Worm (Caenorhabditis elegans) whole organism, dauer: ENCODE data around the gene grl-22.

Experiments
- unc-62 ChIP-seq: sonication (generic microtip); optimal IDR thresholded peaks from 2 replicates; lab custom pipeline; 2017; ENCODE audit warnings: missing biosample characterization, missing genetic modification reagents, missing genetic modification characterization

The grl-22 gene

DNA sequence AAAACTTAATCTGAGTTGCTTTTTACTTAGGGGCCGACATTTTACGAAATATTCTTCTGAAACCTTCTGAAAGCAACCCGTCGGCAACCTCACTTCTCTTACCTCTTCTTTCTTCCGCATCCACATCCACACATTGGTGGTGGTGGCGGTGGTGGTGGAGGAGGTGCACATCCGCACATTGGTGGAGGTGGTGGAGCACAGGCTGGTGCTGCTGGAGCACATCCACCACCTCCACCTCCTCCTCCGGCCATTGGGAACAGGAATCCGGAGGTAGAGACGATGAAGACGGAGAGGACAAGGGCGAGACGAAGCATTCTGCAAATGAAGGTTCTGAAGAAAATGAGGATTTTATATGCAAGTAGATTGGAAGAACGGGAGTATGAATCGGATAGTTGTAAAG, at the start of gene grl-22:
grl-22 (minus strand) TSS at position 332 of the 400 bp plus-strand sequence.
- TF ChIP-seq unc-62 (GFP tag; lab: Kevin White, UChicago), result no peak

DNA sequence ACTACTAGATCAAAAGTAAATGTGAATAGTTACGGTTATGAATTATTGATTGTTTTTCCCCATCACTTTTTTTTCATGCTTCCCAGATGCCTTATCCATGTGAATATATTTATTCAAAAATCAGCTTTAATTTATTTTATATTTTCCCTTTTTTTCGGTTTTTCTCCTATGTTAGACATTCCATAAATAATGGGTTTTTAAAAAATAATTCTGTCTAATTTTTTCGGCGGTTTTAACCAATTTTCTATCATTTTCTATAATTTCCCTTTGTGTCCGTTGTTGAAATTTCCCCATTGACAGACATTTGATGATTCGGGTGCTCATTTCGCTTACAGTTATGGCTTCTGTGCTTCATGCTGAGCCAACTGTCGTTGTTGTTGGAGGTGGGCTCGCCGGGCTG, 47.3 kb upstream of the grl-22 start, which contains the start of gene F48E8.3:
F48E8.3 (plus strand) TSS at position 301 of the 400 bp plus-strand sequence.
- TF ChIP-seq unc-62 (GFP tag; lab: Kevin White, UChicago), result no peak

DNA sequence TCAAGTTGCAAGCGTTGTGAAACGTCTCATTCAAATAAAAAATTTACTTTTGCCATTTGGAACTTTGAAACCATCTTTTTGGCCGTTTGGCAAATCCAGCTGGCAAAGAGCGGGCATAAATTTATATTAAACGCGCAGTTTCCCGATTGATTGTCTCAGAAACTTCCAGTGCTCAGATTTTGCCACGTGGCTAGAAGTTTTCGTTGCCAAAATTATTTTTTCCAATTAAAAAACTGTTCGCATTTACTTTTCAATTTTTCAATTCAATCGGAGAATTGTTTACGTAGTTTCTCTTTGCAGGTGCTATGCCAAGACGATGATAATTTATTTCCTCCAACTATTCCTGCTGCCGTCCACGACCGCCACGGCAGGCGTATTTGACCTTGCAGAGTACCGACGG, 39.5 kb upstream of the grl-22 start, which contains the start of gene F48E8.4:
F48E8.4 (plus strand) TSS at position 301 of the 400 bp plus-strand sequence.
- no peak for TF ChIP-seq unc-62 (GFP tag; lab: Kevin White, UChicago)

DNA sequence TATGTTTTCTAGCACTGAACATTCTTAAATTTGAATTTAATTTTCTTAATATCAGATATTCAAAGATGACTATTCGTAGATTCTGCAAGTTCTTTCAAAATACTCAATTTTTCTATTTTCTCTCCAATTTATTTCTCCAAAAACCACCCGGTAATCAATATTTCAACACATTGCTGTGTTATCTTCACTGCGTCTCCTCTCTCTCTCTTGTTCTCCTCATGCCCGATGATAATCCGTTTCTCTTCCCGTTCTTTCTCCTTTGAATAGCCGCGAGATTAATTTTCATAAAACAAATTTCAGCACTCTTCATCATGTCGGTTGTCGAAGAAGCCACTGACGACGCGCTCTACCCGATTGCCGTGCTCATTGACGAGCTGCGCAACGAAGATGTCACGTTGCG, 36.6 kb upstream of the grl-22 start, which contains the start of gene paa-1:
paa-1 (plus strand) TSS at position 301 of the 400 bp plus-strand sequence.
- no peak for TF ChIP-seq unc-62 (GFP tag; lab: Kevin White, UChicago)

DNA sequence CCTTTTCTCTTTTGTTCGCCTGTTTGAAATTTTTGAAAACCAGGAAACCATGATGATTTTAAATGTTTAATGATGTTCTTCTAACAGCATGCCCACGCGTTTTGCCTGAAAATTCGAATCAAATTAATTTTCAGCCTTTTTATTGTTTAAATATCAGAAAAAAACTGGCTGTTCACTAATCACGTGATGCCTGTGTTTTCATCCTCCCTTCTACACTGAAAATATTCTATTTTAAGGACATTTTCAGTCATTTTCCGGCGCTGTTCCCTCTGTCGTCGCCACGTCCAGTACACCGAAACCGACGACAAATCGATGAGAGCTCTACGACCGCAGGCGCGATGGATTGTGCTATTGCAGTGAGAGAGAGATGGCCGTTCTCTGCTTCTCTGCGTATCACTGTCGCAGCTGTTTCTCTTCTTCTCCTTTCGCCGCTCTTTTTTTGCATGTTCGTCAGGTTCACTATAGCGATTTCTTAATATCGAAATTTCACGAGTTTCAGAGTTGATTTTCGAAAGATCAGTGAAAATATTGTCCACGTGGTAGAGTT, 36.0 kb upstream of the grl-22 start, which contains the start of gene F48E8.8:
F48E8.8 (minus strand) TSS at position 51 of the 547 bp plus-strand sequence.
- no peak for TF ChIP-seq unc-62 (GFP tag; lab: Kevin White, UChicago)

DNA sequence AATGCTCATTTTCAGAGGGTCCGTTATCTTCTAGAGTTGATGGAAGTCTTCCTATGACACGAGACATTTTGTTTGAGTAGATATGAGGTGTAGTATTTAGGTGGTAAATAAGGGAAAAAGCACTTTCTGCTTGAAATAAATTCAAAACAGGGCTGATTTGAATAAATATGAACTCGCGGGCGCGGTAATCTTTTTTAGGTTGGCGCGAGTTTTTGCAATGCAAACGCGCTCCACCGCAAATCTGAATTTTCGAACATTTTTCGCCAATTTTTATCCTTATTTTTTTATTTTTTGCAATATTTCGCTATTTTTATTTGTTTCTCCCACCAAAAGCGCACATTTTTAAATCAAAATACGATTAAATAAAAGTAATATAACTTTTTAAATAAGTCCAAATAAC, 34.4 kb upstream of the grl-22 start, which contains the start of gene skpt-1:
skpt-1 (minus strand) TSS at position 219 of the 400 bp plus-strand sequence.
- TF ChIP-seq unc-62 (GFP tag; lab: Kevin White, UChicago), result no peak

DNA sequence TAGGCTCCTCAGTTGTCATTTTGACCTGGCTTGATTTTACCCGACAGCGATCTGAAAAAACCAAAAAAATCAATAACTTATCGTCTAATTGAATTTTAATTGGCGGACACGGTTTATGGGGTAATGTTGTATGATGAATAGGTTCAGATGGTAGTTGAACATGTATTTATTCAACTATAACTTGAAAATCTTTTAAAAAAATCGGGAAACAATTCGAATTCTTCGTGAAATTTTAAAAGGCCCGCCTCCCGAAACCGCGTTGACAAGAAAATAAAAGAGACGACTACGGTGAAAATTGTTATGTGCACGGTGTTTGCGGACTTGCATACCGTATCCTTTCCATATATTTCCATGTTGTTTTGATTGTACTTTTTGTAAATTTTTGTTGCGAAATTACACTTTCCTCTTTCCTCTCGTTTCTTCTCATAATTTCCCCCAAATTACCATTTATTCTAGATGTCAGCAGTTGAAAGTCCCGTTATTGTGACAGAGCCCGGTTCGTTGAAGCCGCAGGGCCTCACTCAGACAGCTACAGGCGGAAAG, 29.0 kb upstream of the grl-22 start, which contains the start of the genes T24G10.2 and disl-2:
T24G10.2 (minus strand) TSS at position 51 of the 543 bp plus-strand sequence.
disl-2 (plus strand) TSS at position 457 of the 543 bp plus-strand sequence.
- TF ChIP-seq unc-62 (GFP tag; lab: Kevin White, UChicago), result no peak

DNA sequence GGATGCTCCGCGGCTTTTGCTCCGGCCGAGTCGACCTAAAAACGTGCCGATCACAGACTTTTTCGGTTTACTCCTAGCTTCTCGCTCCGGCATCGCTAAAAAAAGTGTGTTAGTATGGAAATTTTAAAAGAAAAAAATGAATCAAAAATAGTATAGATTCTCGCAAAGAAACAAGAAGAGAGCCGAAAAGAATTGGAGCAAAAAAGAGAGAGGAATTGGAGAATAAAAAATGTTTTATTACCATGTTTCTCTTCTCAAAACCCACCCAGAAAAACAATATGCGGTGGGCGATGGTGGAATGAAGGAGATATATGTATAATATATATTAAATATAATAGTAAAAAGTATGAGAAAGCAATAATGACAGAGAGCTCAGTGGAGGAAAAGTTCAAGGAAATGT, 26.7 kb upstream of the grl-22 start, which contains the start of gene W03A5.6:
W03A5.6 (minus strand) TSS at position 101 of the 400 bp plus-strand sequence.
- TF ChIP-seq unc-62 (GFP tag; lab: Kevin White, UChicago), result no peak

DNA sequence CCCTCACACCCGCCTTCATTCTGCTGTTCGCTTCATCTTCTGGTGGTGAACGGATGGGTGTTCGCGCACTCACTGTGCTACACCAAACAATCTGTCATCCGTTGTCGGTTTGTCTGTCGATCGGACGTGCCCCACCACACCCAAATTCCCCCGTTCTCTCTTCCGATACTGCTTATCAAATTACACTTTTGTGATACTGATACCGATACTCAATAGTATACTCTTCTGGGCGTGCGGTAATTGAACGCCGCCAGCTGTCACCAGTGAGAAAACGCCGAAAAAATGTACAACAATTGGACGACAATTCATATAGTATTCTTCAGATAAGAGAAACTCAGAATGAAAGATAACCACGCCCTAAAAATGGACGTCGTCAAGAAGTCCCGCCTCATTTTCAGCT, 24.3 kb upstream of the grl-22 start:
- TF ChIP-seq unc-62 (GFP tag; lab: Kevin White, UChicago), result no peak

DNA sequence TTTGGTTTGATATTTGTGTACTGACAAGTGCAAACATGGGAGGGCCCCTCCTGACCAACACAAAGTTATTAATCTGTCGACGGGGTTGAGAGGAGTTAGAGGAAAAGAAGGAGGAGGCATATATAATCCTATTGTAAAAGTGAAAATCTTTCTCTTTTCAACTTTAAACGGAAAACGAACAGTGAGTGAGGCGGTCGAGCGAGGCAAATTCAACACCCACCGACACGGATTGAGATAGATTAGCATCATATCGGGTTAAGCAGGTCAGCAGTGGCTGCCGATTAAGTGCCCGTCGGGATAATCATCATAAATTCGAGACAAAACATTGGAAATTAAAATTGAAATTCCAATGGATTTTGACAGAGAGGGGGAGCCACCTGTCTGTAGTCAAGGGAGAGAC, 22.5 kb upstream of the grl-22 start:
- no peak for TF ChIP-seq unc-62 (GFP tag; lab: Kevin White, UChicago)

DNA sequence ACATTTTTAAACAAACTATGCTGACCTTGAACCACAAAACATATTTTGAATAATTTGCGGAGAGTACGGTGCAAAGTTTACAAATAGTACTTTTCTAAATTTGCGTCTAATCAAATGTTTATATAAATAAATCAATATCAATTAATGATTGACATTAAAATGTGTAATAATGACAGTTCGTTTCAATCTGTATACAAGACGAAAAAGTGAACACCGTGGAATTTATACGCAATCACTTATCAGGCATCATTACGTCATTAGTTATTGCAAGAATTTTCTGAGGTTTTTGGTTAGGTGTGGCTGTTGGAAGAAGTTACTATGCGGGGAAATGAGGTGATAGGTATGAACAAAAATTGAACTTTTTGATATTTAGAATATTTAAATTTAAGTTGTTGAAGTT, 13.3 kb upstream of the grl-22 start:
- TF ChIP-seq unc-62 (GFP tag; lab: Kevin White, UChicago), result no peak

DNA sequence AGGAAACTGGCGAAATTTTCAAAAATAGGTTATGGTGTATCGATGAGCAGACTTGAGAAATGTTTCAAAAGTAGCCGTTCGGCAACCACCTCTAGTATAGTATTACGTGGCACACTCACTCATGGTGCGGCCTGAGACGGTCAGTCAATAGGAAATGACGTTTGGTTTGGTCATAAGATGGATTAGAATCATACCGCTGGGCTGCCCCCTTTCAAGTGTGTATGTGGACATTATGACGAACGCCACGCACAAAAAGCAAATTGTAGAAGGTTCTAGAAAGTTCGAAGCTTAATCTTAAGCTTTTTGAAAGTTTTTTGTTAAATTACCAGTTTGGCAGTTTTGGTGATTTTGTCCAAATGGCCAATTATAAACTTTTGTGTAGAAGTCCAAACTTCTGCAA, 10.6 kb upstream of the grl-22 start:
- TF ChIP-seq unc-62 (GFP tag; lab: Kevin White, UChicago), result no peak

DNA sequence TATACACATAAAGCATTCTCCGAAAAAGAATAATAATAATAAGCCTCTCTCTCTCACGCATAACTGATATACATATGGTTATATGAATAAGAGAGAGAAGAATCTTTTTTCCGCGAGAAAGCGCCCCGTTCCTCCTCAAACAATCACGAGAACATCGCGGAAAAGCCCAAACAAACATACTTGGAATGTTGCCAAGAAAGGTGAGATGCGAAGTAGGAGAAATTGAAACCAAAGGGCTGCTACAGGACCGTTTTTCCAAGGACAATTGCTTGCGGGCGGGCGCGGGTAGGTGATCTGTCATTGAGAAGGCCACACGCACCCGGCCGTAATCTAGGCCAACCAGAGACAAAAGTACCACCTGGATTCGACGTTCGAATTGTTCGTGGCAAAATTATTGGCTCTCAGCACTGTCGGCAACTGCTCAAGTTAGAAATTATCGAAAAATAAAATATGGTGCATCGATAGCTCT, 9.9 kb upstream of the grl-22 start, which contains the start of gene dnj-24:
dnj-24 (minus strand) TSS at position 419 of the 469 bp plus-strand sequence.
- no peak for TF ChIP-seq unc-62 (GFP tag; lab: Kevin White, UChicago)

DNA sequence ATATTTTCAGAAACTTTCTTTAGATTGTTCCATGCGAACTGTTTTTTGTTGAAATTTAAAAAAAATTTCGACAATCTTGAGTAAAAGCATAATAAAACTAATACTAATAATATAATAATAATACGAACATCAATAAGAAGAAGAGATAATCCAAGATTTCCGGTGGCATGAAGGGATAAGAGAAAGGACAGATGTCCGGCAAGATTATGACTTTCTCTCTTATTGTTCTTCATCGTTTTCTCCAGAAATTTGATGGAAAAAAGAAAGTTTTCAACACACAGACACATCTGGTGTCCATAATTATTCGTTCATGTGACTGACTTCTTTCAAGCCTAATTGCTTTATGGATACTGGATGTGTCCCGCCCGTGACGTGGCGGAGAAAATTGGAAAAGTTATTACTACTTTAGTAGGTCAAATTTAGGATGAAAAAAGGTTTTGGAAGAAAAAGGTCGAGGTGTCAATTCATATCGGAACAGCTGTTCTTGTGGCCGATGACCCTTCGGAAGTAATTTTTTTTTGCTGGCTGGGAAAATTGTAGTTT, 8.8 kb upstream of the grl-22 start:
- no peak for TF ChIP-seq unc-62 (GFP tag; lab: Kevin White, UChicago)

DNA sequence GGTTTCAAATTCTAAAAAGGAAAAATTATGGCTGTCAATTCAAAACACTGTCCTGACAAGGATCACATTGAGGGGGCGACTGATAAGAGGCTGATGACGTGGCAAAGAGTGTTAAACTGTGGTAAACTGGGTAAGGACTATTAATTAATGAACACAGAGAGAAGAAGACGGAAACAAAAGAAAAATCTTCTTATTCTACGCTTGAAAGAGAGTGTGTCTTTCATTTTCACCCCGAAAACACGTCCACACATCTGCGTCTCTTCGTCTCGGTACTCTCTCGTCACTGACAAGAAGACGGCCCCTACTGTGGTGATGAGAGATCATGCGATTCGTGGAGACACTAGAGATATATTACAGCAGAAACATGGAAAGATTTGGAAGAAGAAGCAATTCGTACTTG, 7.6 kb upstream of the grl-22 start:
- no peak for TF ChIP-seq unc-62 (GFP tag; lab: Kevin White, UChicago)

DNA sequence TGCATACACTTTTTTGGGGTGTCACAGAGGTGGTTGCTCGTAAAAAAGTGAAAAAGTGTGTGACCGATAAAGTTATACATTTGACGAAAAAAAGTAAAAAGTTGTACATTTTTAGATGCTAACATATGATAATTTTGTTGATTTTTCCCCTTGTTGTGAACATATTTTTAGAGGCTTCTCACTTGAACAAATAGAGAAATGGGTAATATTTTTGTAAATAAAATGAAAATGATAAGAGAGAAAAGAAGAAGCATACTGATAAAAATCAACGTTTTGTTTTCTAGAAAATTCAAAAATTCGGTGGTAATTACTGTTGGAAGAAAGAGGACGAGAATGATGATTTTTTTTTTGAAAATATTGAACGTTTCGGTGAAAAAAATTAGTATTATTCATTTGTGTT, 6.5 kb upstream of the grl-22 start:
- TF ChIP-seq unc-62 (GFP tag; lab: Kevin White, UChicago), result no peak
